Worm (Caenorhabditis elegans): Measurements from ENCODE around the gene AH9.1.

- no peak for TF ChIP-seq ztf-23 (GFP tag; IDR thresholded peaks at IDR 0.05)
- no peak for TF ChIP-seq flt-1 (GFP tag; IDR thresholded peaks at IDR 0.05)
- TF ChIP-seq klf-2 (GFP tag; conservative IDR thresholded peaks at IDR 0.05), result no peak
- TF ChIP-seq cog-1 (tag; optimal IDR thresholded peaks at IDR 0.05), result no peak
These were observed 41.8 kb downstream of the AH9.1 start, which contains the start of gene T24C12.4 for ce11 chrX:2204963-2205362.
